Worm (Caenorhabditis elegans): Measurements from ENCODE around the gene str-97.

Gene str-97

ce11 chrV:16159594-16159993, 4.6 kb upstream of the str-97 start, which contains the start of gene F10A3.17:
Gene F10A3.17, minus strand, starts transcription at chrV:16159694.
- TF ChIP-seq lin-13 (GFP tag; optimal IDR thresholded peaks at IDR 0.05) (no peak), dmd-6 (GFP tag; IDR thresholded peaks at IDR 0.05) (no peak)

ce11 chrV:16158391-16158790, 3.4 kb upstream of the str-97 start, which contains the start of gene str-99:
Gene str-99, minus strand, starts transcription at chrV:16158491.
- TF ChIP-seq lin-1 (GFP tag; IDR thresholded peaks at IDR 0.05), result no peak
- TF ChIP-seq lin-29 (GFP tag; IDR thresholded peaks at IDR 0.05), result no peak
- no peak for TF ChIP-seq R02D3.7 (tag; optimal IDR thresholded peaks at IDR 0.05)
- no peak for TF ChIP-seq zfp-3 (GFP tag; conservative IDR thresholded peaks at IDR 0.05)
- peak in 1 of 2 experiments; percentile 39 for TF ChIP-seq unc-62 (GFP tag; optimal IDR thresholded peaks at IDR 0.05 in 1 of 2)
- no peak for TF ChIP-seq unc-62 (tag; optimal IDR thresholded peaks at IDR 0.05)
- no peak for TF ChIP-seq mes-2 (tag; optimal IDR thresholded peaks at IDR 0.05; ENCODE audit: poor library complexity, severe bottlenecking)

ce11 chrV:16153375-16153774, 1.6 kb downstream of the str-97 start, which contains the start of gene str-254:
Gene str-254, minus strand, starts transcription at chrV:16153475.
- TF ChIP-seq lsy-2 (tag; optimal IDR thresholded peaks at IDR 0.05) (no peak), ztf-7 (tag; optimal IDR thresholded peaks at IDR 0.05) (no peak), daf-16 (GFP tag; optimal IDR thresholded peaks at IDR 0.05) (no peak), daf-16 (tag; optimal IDR thresholded peaks at IDR 0.05) (no peak)

ce11 chrV:16148805-16149204, 6.2 kb downstream of the str-97 start, which contains the start of gene F10A3.4:
Gene F10A3.4, plus strand, starts transcription at chrV:16149105.
- no peak for TF ChIP-seq mep-1 (tag; optimal IDR thresholded peaks at IDR 0.05)
- TF ChIP-seq mxl-3 (GFP tag; optimal IDR thresholded peaks at IDR 0.05), result no peak
- TF ChIP-seq lin-29 (GFP tag; IDR thresholded peaks at IDR 0.05), result no peak
- no peak for TF ChIP-seq ces-1 (GFP tag; optimal IDR thresholded peaks at IDR 0.05)
- no peak for TF ChIP-seq ceh-20 (GFP tag; IDR thresholded peaks at IDR 0.05)

- TF ChIP-seq lin-29 (GFP tag; IDR thresholded peaks at IDR 0.05), result no peak
- TF ChIP-seq unc-62 (GFP tag; optimal IDR thresholded peaks at IDR 0.05 in 1 of 2), result peak in 1 of 2 experiments; percentile 91
- TF ChIP-seq unc-62 (tag; optimal IDR thresholded peaks at IDR 0.05), result no peak
- no peak for TF ChIP-seq zfp-2 (tag; optimal IDR thresholded peaks at IDR 0.05)
- no peak for TF ChIP-seq unc-130 (GFP tag; optimal IDR thresholded peaks at IDR 0.05)
These were observed 10.0 kb downstream of the str-97 start for ce11 chrV:16145009-16145408.

ce11 chrV:16143066-16143581, 11.9 kb downstream of the str-97 start, which contains the start of gene fbxa-88:
Gene fbxa-88, minus strand, starts transcription at chrV:16143116.
- TF ChIP-seq ceh-28 (tag; optimal IDR thresholded peaks at IDR 0.05) (no peak), unc-62 (GFP tag; optimal IDR thresholded peaks at IDR 0.05 in 1 of 2) (peak in 1 of 2 experiments; percentile 4), unc-62 (tag; optimal IDR thresholded peaks at IDR 0.05) (no peak), daf-12 (tag; optimal IDR thresholded peaks at IDR 0.05) (no peak), ceh-20 (GFP tag; IDR thresholded peaks at IDR 0.05) (no peak), saeg-2 (GFP tag; IDR thresholded peaks at IDR 0.05) (no peak), pqm-1 (tag; optimal IDR thresholded peaks at IDR 0.05) (peak; percentile 42), nhr-77 (tag; optimal IDR thresholded peaks at IDR 0.05) (peak; percentile 41), nhr-28 (tag; optimal IDR thresholded peaks at IDR 0.05) (peak; percentile 66), dmd-6 (GFP tag; IDR thresholded peaks at IDR 0.05) (peak; percentile 52; the same call in 1 of the 2 replicates)

- TF ChIP-seq nhr-237 (tag; optimal IDR thresholded peaks at IDR 0.05) (no peak), set-16 (GFP tag; IDR thresholded peaks at IDR 0.05) (no peak), unc-39 (tag; optimal IDR thresholded peaks at IDR 0.05) (no peak), ztf-7 (tag; optimal IDR thresholded peaks at IDR 0.05) (no peak), snpc-1.2 (GFP tag; IDR thresholded peaks at IDR 0.05) (no peak), daf-8 (GFP tag; IDR thresholded peaks at IDR 0.05) (no peak), T20F7.1 (GFP tag; optimal IDR thresholded peaks at IDR 0.05) (no peak), mdt-29 (GFP tag; IDR thresholded peaks at IDR 0.05) (no peak), ztf-11 (tag; optimal IDR thresholded peaks at IDR 0.05) (no peak), hif-1 (tag; optimal IDR thresholded peaks at IDR 0.05) (no peak), sdz-12 (GFP tag; optimal IDR thresholded peaks at IDR 0.05) (no peak), nhr-28 (tag; optimal IDR thresholded peaks at IDR 0.05) (no peak), nhr-102 (tag; optimal IDR thresholded peaks at IDR 0.05) (no peak)
These were observed 12.6 kb downstream of the str-97 start, which contains the start of gene fbxa-18 for ce11 chrV:16142371-16142770. Gene fbxa-18, plus strand, starts transcription at chrV:16142671.

Data from whole organism, L4 larva.